Fruit fly (Drosophila melanogaster) whole organism, adult: ENCODE results near the gene CG7379.

Source experiments
- CG11617 ChIP-seq: fragments of 200-800 bp; sonication (Bioruptor generic); optimal IDR thresholded peaks from 2 replicates; lab custom pipeline; 2017; ENCODE audit warnings: mild to moderate bottlenecking, missing biosample characterization, missing genetic modification reagents, missing genetic modification characterization
- CG12768 ChIP-seq: fragments of 200-800 bp; sonication (Bioruptor generic); optimal IDR thresholded peaks from 2 replicates; lab custom pipeline; 2017; ENCODE audit warnings: missing biosample characterization, missing genetic modification characterization, mild to moderate bottlenecking, moderate library complexity, missing genetic modification reagents
- CG14711 ChIP-seq: fragments of 200-800 bp; sonication (Bioruptor generic); optimal IDR thresholded peaks from 2 replicates; lab custom pipeline; 2018; ENCODE audit warnings: missing biosample characterization, mild to moderate bottlenecking, missing genetic modification characterization, moderate library complexity
- CG1620 ChIP-seq: fragments of 200-800 bp; sonication (Bioruptor generic); optimal IDR thresholded peaks from 2 replicates; lab custom pipeline; 2016; ENCODE audit warnings: missing biosample characterization, missing genetic modification characterization
- CG33017 ChIP-seq: fragments of 200-800 bp; sonication (Bioruptor generic); optimal IDR thresholded peaks from 2 replicates; lab custom pipeline; 2018; ENCODE audit warnings: missing biosample characterization, mild to moderate bottlenecking, missing genetic modification characterization, moderate library complexity
- CG5204 ChIP-seq: fragments of 200-800 bp; sonication (Bioruptor generic); optimal IDR thresholded peaks from 2 replicates; lab custom pipeline; 2016; ENCODE audit warnings: missing biosample characterization, missing genetic modification characterization
- CG7045 ChIP-seq: fragments of 200-800 bp; sonication (Bioruptor generic); optimal IDR thresholded peaks from 2 replicates; lab custom pipeline; 2017; ENCODE audit warnings: missing biosample characterization, mild to moderate bottlenecking, missing genetic modification characterization
- CG7101 ChIP-seq: fragments of 200-800 bp; sonication (Bioruptor generic); optimal IDR thresholded peaks from 2 replicates; lab custom pipeline; 2018; ENCODE audit warnings: missing biosample characterization, mild to moderate bottlenecking, missing genetic modification characterization, moderate library complexity
- Clk ChIP-seq: fragments of 200-800 bp; sonication (Bioruptor generic); optimal IDR thresholded peaks from 2 replicates; lab custom pipeline; 2017; ENCODE audit warnings: missing biosample characterization, missing genetic modification characterization
- Crg-1 ChIP-seq: fragments of 200-800 bp; sonication (Bioruptor generic); optimal IDR thresholded peaks from 2 replicates; lab custom pipeline; 2016; ENCODE audit warnings: missing biosample characterization, missing genetic modification characterization
- Hr96 ChIP-seq: fragments of 200-800 bp; sonication (Bioruptor generic); optimal IDR thresholded peaks from 2 replicates; lab custom pipeline; 2016; ENCODE audit warnings: missing biosample characterization, missing genetic modification characterization
- Mnt ChIP-seq: fragments of 200-800 bp; sonication (Bioruptor generic); optimal IDR thresholded peaks from 2 replicates; lab custom pipeline; 2016; ENCODE audit warnings: missing biosample characterization, mild to moderate bottlenecking, missing genetic modification characterization
- bab1 ChIP-seq: fragments of 200-800 bp; sonication (Bioruptor generic); optimal IDR thresholded peaks from 3 replicates; lab custom pipeline; 2019; ENCODE audit warnings: missing biosample characterization, mild to moderate bottlenecking, missing genetic modification characterization, moderate library complexity
- cic ChIP-seq: fragments of 200-800 bp; sonication (Bioruptor generic); optimal IDR thresholded peaks from 2 replicates; lab custom pipeline; 2017; ENCODE audit warnings: missing biosample characterization, mild to moderate bottlenecking, missing genetic modification characterization, moderate library complexity
- cnc ChIP-seq, 2 experiments: fragments of >200 bp; optimal IDR thresholded peaks; 2 replicates each; lab custom pipeline; 2017
- kay ChIP-seq: fragments of 200-800 bp; sonication (Bioruptor generic); peaks from one replicate; lab custom pipeline; 2016; ENCODE audit warnings: missing biosample characterization, missing genetic modification characterization, borderline replicate concordance
- ovo ChIP-seq: fragments of 200-800 bp; sonication (Bioruptor generic); optimal IDR thresholded peaks from 2 replicates; lab custom pipeline; 2016; ENCODE audit warnings: missing biosample characterization, missing genetic modification characterization
- pad ChIP-seq: fragments of 200-800 bp; sonication (Bioruptor generic); optimal IDR thresholded peaks from 3 replicates; lab custom pipeline; 2017; ENCODE audit warnings: missing biosample characterization, missing genetic modification characterization, mild to moderate bottlenecking, moderate library complexity, missing genetic modification reagents
- tj ChIP-seq: fragments of 200-800 bp; sonication (Bioruptor generic); optimal IDR thresholded peaks from 3 replicates; lab custom pipeline; 2017; ENCODE audit warnings: missing biosample characterization, mild to moderate bottlenecking, missing genetic modification characterization, moderate library complexity
- toe ChIP-seq: fragments of 200-800 bp; sonication (Bioruptor generic); optimal IDR thresholded peaks from 2 replicates; lab custom pipeline; 2016; ENCODE audit warnings: missing biosample characterization, missing genetic modification characterization

The CG7379 gene

DNA sequence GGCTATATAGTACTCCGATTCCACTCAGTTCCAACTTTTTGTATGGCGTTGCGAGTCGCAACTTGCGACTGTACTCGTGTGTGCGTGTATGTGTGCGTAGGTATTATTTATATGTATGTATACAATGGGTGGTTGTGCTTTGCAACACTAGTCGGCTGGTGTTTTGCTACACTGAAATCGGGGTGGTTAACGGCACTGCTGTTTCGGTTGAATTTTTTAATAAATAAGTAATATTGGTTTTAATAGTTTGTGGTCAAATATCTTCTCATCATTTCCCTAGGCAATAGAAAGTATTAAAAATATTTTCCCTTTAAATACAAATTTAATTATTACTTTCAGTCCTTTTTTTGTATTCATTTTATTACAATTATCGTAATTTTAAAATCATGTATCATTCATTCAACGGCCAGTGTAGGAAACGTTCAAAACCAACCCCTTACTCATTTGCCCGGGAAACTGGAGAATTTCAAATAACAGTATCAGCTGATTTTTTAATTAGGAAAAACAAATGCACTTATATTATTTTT, at the start of gene CG7379:
CG7379 (minus strand) TSS at position 94 of the 527 bp plus-strand sequence.
- TF ChIP-seq CG5204 (GFP tag; lab: Kevin White, UChicago), result peak; percentile 92
- peak; percentile 93 for TF ChIP-seq toe (GFP tag; lab: Kevin White, UChicago)
- peak; percentile 39 for TF ChIP-seq bab1 (GFP tag; lab: Kevin White, UChicago)
- TF ChIP-seq CG11617 (GFP tag; lab: Kevin White, UChicago), result peak; percentile 85
- TF ChIP-seq Hr96 (GFP tag; lab: Kevin White, UChicago), result peak; percentile 88
- peak; percentile 99 for TF ChIP-seq Crg-1 (GFP tag; lab: Kevin White, UChicago)
- peak; percentile 93 for TF ChIP-seq Mnt
- TF ChIP-seq Clk (GFP tag; lab: Kevin White, UChicago), result peak; percentile 95
- peak; percentile 80 for TF ChIP-seq cic (GFP tag; lab: Kevin White, UChicago)
- TF ChIP-seq CG12768, result peak; percentile 97
- peak; percentile 36 for TF ChIP-seq tj (GFP tag; lab: Kevin White, UChicago)
- TF ChIP-seq CG7045 (GFP tag; lab: Kevin White, UChicago), result peak; percentile 92
- peak; percentile 97 for TF ChIP-seq kay (GFP tag; lab: Kevin White, UChicago)
- TF ChIP-seq CG33017, result peak; percentile 81
- peak; percentile 84 for TF ChIP-seq CG14711 (tag; lab: Kevin White, UChicago)
- TF ChIP-seq ovo (GFP tag; lab: Kevin White, UChicago), result peak; percentile 97
- peak; percentile 93 for TF ChIP-seq CG7101 (tag; lab: Kevin White, UChicago)
- peak; percentile 99 for TF ChIP-seq CG1620 (GFP tag; lab: Kevin White, UChicago)
- TF ChIP-seq pad, result peak; percentile 94
- TF ChIP-seq cnc (optimal IDR thresholded peaks at IDR 0.05; lab: Kevin White, UChicago), result no peak

DNA sequence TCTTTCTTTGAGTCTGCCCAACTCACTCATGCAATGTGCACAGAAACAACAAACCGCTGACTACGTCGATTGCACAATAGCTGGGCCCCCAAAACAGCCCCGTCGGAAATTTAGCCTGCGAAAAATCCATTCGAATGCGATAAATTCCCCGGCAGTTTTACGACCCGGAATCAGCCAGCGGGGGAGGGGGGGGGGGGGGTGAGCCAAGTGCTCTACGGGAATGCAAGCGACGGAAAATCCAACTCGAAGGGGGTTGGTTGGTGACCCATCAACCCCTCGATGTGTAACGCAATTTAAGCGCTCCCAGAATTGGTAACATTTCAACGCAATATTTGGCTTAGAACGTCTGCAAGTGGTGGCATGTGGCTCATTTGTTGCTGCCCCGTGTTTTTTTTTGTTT, 48.9 kb upstream of the CG7379 start:
- no peak for TF ChIP-seq pad
- no peak for TF ChIP-seq CG33017
- TF ChIP-seq CG5204 (GFP tag; lab: Kevin White, UChicago), result no peak
- no peak for TF ChIP-seq toe (GFP tag; lab: Kevin White, UChicago)
- no peak for TF ChIP-seq Hr96 (GFP tag; lab: Kevin White, UChicago)
- TF ChIP-seq ovo (GFP tag; lab: Kevin White, UChicago), result no peak
- no peak for TF ChIP-seq cic (GFP tag; lab: Kevin White, UChicago)
- no peak for TF ChIP-seq Mnt
- TF ChIP-seq CG7101 (tag; lab: Kevin White, UChicago), result no peak
- no peak for TF ChIP-seq CG12768
- no peak for TF ChIP-seq CG11617 (GFP tag; lab: Kevin White, UChicago)
- no peak for TF ChIP-seq kay (GFP tag; lab: Kevin White, UChicago)
- no peak for TF ChIP-seq cnc (optimal IDR thresholded peaks at IDR 0.05; lab: Kevin White, UChicago)
- no peak for TF ChIP-seq Crg-1 (GFP tag; lab: Kevin White, UChicago)
- TF ChIP-seq tj (GFP tag; lab: Kevin White, UChicago), result no peak
- no peak for TF ChIP-seq CG7045 (GFP tag; lab: Kevin White, UChicago)
- TF ChIP-seq Clk (GFP tag; lab: Kevin White, UChicago), result no peak

DNA sequence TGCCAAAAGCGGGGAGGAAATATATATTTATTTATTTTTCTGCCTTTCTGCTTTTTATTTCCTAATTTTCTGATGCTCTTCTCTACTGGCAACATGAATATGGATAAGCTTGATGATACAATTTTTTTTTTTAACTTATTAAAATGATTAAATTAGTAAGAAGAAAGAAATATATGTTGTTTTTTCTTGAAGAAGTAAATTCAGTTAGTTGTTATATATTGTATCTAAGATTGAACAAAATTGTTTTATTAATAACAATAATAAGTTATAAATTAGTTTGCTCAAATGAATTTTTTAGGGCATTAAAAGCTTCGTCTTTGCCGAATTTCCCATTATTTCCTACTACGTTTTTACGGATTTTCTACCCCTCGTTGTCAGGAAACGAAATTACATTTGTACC, 32.4 kb upstream of the CG7379 start:
- no peak for TF ChIP-seq kay (GFP tag; lab: Kevin White, UChicago)
- TF ChIP-seq Mnt, result no peak
- no peak for TF ChIP-seq Hr96 (GFP tag; lab: Kevin White, UChicago)
- TF ChIP-seq cnc (optimal IDR thresholded peaks at IDR 0.05; lab: Kevin White, UChicago), result no peak
- no peak for TF ChIP-seq CG14711 (tag; lab: Kevin White, UChicago)
- no peak for TF ChIP-seq CG11617 (GFP tag; lab: Kevin White, UChicago)
- TF ChIP-seq Crg-1 (GFP tag; lab: Kevin White, UChicago), result no peak
- no peak for TF ChIP-seq cic (GFP tag; lab: Kevin White, UChicago)
- no peak for TF ChIP-seq bab1 (GFP tag; lab: Kevin White, UChicago)
- TF ChIP-seq ovo (GFP tag; lab: Kevin White, UChicago), result no peak
- TF ChIP-seq CG12768, result no peak
- TF ChIP-seq tj (GFP tag; lab: Kevin White, UChicago), result no peak
- TF ChIP-seq toe (GFP tag; lab: Kevin White, UChicago), result no peak
- TF ChIP-seq CG33017, result no peak
- TF ChIP-seq CG7045 (GFP tag; lab: Kevin White, UChicago), result no peak
- no peak for TF ChIP-seq Clk (GFP tag; lab: Kevin White, UChicago)
- TF ChIP-seq pad, result no peak
- no peak for TF ChIP-seq CG5204 (GFP tag; lab: Kevin White, UChicago)

DNA sequence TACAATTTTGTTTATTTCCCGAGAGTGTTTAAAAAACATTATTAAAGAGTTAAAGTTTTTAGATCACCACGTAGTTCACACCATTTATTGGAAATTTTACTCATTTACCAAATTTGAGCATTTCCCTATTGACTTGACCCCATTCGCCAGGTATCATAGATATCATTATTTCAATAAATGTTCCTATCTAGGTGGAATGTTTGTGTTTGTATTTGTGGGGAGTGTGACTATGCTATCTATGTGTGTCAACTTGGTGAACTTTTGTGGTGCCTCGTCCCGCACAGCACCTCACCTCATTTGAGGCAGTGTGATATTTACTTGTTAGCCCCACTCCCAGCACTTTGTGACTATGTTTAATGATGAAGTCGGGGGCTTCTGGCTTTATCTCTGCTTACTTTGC, 30.5 kb upstream of the CG7379 start:
- no peak for TF ChIP-seq CG7045 (GFP tag; lab: Kevin White, UChicago)
- TF ChIP-seq cnc (optimal IDR thresholded peaks at IDR 0.05; lab: Kevin White, UChicago), result no peak
- no peak for TF ChIP-seq CG5204 (GFP tag; lab: Kevin White, UChicago)
- no peak for TF ChIP-seq CG11617 (GFP tag; lab: Kevin White, UChicago)

dm6 chr3R:17827038-17827616, 29.0 kb upstream of the CG7379 start:
- TF ChIP-seq Mnt (no peak), Crg-1 (GFP tag; lab: Kevin White, UChicago) (no peak), kay (GFP tag; lab: Kevin White, UChicago) (no peak), CG33017 (no peak), CG14711 (tag; lab: Kevin White, UChicago) (no peak), CG1620 (GFP tag; lab: Kevin White, UChicago) (no peak), Clk (GFP tag; lab: Kevin White, UChicago) (no peak), CG12768 (no peak), CG7045 (GFP tag; lab: Kevin White, UChicago) (no peak), tj (GFP tag; lab: Kevin White, UChicago) (no peak), CG11617 (GFP tag; lab: Kevin White, UChicago) (no peak), CG7101 (tag; lab: Kevin White, UChicago) (no peak), pad (no peak), CG5204 (GFP tag; lab: Kevin White, UChicago) (no peak), bab1 (GFP tag; lab: Kevin White, UChicago) (no peak), Hr96 (GFP tag; lab: Kevin White, UChicago) (no peak)
